Worm (Caenorhabditis elegans) whole organism, midembryonic: Measurements from ENCODE around the gene C49H3.3.

Experiments used
- cog-1 ChIP-seq: sonication (generic microtip); optimal IDR thresholded peaks from 2 replicates; lab custom pipeline; 2016; ENCODE audit warnings: missing genetic modification characterization, missing compliant biosample characterization
- flt-1 ChIP-seq: fragments of 200-800 bp; sonication (Bioruptor generic); IDR thresholded peaks from 2 replicates; pipeline ENCODE4 v1.3.6; 2022; ENCODE audit warnings: missing genetic modification characterization, missing compliant biosample characterization
- klf-2 ChIP-seq: fragments of 200-800 bp; sonication (Bioruptor generic); conservative IDR thresholded peaks from 2 replicates; pipeline ENCODE4 v1.3.6; 2022; ENCODE audit warnings: missing genetic modification reagents, missing genetic modification characterization, missing compliant biosample characterization
- ref-1 ChIP-seq: fragments of 200-800 bp; sonication (Bioruptor generic); conservative IDR thresholded peaks from 2 replicates; pipeline ENCODE4 v1.3.6; 2022; ENCODE audit warnings: missing genetic modification reagents, missing genetic modification characterization, missing compliant biosample characterization
- ztf-29 ChIP-seq: fragments of 200-800 bp; sonication (Bioruptor generic); IDR thresholded peaks from 2 replicates; pipeline ENCODE4 v1.3.6; 2022; ENCODE audit warnings: missing genetic modification reagents, missing genetic modification characterization, missing compliant biosample characterization

DNA sequence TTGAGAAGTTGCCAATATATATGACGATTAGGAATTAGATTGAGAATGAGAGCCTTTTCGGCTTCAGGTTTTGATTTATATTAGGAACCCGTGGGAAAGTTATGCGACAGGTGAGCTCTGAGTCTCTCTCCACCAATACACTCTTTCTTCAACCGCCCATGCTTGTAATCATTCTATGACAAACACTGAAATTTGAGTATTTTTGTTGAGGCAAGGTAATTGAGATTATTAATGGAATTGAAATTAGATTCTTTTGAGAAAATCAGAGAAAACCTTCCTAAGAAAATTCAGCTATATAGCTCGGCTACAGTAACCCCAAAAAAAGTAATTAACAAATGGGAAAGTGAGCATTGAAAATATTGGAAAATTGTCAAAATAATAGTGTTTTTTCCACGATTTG, 31.7 kb downstream of the C49H3.3 start, which contains the start of gene ceh-19:
- TF ChIP-seq klf-2 (GFP tag; lab: Robert Waterston, UW) (no peak), ztf-29 (GFP tag; lab: Robert Waterston, UW) (no peak), cog-1 (tag; lab: Kevin White, UChicago) (no peak), ref-1 (GFP tag; lab: Robert Waterston, UW) (no peak), flt-1 (no peak)
